Worm (Caenorhabditis elegans) whole organism, mixed stage, embryonic: ENCODE results near the gene W09D6.1.
A peak's percentile ranks its signal among the peaks of the same experiment; 100 is the strongest.

Experiments used
- M03D4.4 ChIP-seq: sonication (generic microtip); optimal IDR thresholded peaks from 2 replicates; lab custom pipeline; 2017; ENCODE audit warnings: mild to moderate bottlenecking, missing genetic modification characterization, missing compliant biosample characterization
- bed-3 ChIP-seq: fragments of 200-800 bp; sonication (Bioruptor generic); optimal IDR thresholded peaks from 3 replicates; lab custom pipeline; 2018; ENCODE audit warnings: mild to moderate bottlenecking, missing genetic modification characterization, moderate library complexity, missing compliant biosample characterization
- blmp-1 ChIP-seq: fragments of 150-350 bp; optimal IDR thresholded peaks from 2 replicates; lab custom pipeline; 2014; ENCODE audit warnings: missing biosample characterization, missing genetic modification characterization
- ceh-39 ChIP-seq: fragments of 150-350 bp; optimal IDR thresholded peaks from 2 replicates; lab custom pipeline; 2014; ENCODE audit warnings: missing biosample characterization, missing genetic modification characterization
- ceh-43 ChIP-seq: fragments of 200-800 bp; sonication (Bioruptor generic); optimal IDR thresholded peaks from 2 replicates; lab custom pipeline; 2018; ENCODE audit warnings: mild to moderate bottlenecking, missing genetic modification characterization, moderate library complexity, missing compliant biosample characterization
- ceh-83 ChIP-seq: fragments of 200-800 bp; sonication (Bioruptor generic); optimal IDR thresholded peaks from 2 replicates; lab custom pipeline; 2018; ENCODE audit warnings: mild to moderate bottlenecking, missing genetic modification characterization, missing compliant biosample characterization
- ces-1 ChIP-seq: fragments of 150-350 bp; optimal IDR thresholded peaks from 2 replicates; lab custom pipeline; 2014; ENCODE audit warnings: missing biosample characterization, missing genetic modification reagents, missing genetic modification characterization
- cnd-1 ChIP-seq: fragments of 200-800 bp; sonication (Bioruptor generic); optimal IDR thresholded peaks from 2 replicates; lab custom pipeline; 2018; ENCODE audit warnings: mild to moderate bottlenecking, missing genetic modification characterization, missing compliant biosample characterization
- drap-1 ChIP-seq: fragments of 200-800 bp; sonication (Bioruptor generic); optimal IDR thresholded peaks from 3 replicates; lab custom pipeline; 2018; ENCODE audit warnings: mild to moderate bottlenecking, missing genetic modification characterization, missing compliant biosample characterization
- elt-1 ChIP-seq: sonication (generic microtip); optimal IDR thresholded peaks from 2 replicates; lab custom pipeline; 2017; ENCODE audit warnings: missing genetic modification characterization, mild to moderate bottlenecking, missing compliant biosample characterization, antibody characterized with exemption, moderate library complexity, borderline replicate concordance; ENCODE audit not compliant: insufficient read depth
- elt-3 ChIP-seq: fragments of 150-350 bp; optimal IDR thresholded peaks from 2 replicates; lab custom pipeline; 2014; ENCODE audit warnings: missing biosample characterization, missing genetic modification characterization
- flh-1 ChIP-seq: fragments of 200-800 bp; sonication (Bioruptor generic); optimal IDR thresholded peaks from 2 replicates; lab custom pipeline; 2018; ENCODE audit warnings: mild to moderate bottlenecking, missing genetic modification characterization, moderate library complexity, missing compliant biosample characterization
- ham-2 ChIP-seq: fragments of 200-800 bp; sonication (Bioruptor generic); optimal IDR thresholded peaks from 2 replicates; lab custom pipeline; 2018; ENCODE audit warnings: mild to moderate bottlenecking, missing genetic modification characterization, missing compliant biosample characterization
- hlh-1 ChIP-seq: fragments of 150-350 bp; optimal IDR thresholded peaks from 2 replicates; lab custom pipeline; 2014; ENCODE audit warnings: missing biosample characterization, missing genetic modification reagents, missing genetic modification characterization
- lin-13 ChIP-seq: fragments of 150-350 bp; optimal IDR thresholded peaks from 2 replicates; lab custom pipeline; 2014; ENCODE audit warnings: missing biosample characterization, missing genetic modification characterization
- lin-32 ChIP-seq: fragments of 200-800 bp; sonication (Bioruptor generic); optimal IDR thresholded peaks from 2 replicates; lab custom pipeline; 2018; ENCODE audit warnings: mild to moderate bottlenecking, missing genetic modification characterization, missing compliant biosample characterization
- lsy-2 ChIP-seq: fragments of 150-350 bp; optimal IDR thresholded peaks from 2 replicates; lab custom pipeline; 2014; ENCODE audit warnings: missing biosample characterization, missing genetic modification characterization
- mab-5 ChIP-seq: fragments of 150-350 bp; optimal IDR thresholded peaks from 2 replicates; lab custom pipeline; 2014; ENCODE audit warnings: missing biosample characterization, missing genetic modification characterization
- mep-1 ChIP-seq: fragments of 150-350 bp; optimal IDR thresholded peaks from 2 replicates; lab custom pipeline; 2017; ENCODE audit warnings: missing biosample characterization, missing genetic modification reagents, missing genetic modification characterization, inconsistent platforms
- mls-2 ChIP-seq: sonication (generic microtip); optimal IDR thresholded peaks from 2 replicates; lab custom pipeline; 2016; ENCODE audit warnings: mild to moderate bottlenecking, missing genetic modification characterization, moderate library complexity, missing compliant biosample characterization
- nhr-12 ChIP-seq: fragments of 150-350 bp; optimal IDR thresholded peaks from 2 replicates; lab custom pipeline; 2014; ENCODE audit warnings: missing biosample characterization, missing genetic modification characterization
- nhr-2 ChIP-seq: fragments of 150-350 bp; optimal IDR thresholded peaks from 2 replicates; lab custom pipeline; 2014; ENCODE audit warnings: missing biosample characterization, missing genetic modification characterization
- nhr-237 ChIP-seq: fragments of 150-350 bp; optimal IDR thresholded peaks from 2 replicates; lab custom pipeline; 2014; ENCODE audit warnings: missing biosample characterization, missing genetic modification characterization
- nhr-28 ChIP-seq: fragments of 150-350 bp; optimal IDR thresholded peaks from 2 replicates; lab custom pipeline; 2014; ENCODE audit warnings: missing biosample characterization, missing genetic modification characterization
- nhr-76 ChIP-seq: sonication (generic microtip); optimal IDR thresholded peaks from 2 replicates; lab custom pipeline; 2017; ENCODE audit warnings: missing biosample characterization, missing genetic modification characterization
- pha-4 ChIP-seq: fragments of 150-350 bp; optimal IDR thresholded peaks from 2 replicates; lab custom pipeline; 2018; ENCODE audit warnings: missing biosample characterization, missing genetic modification reagents, missing genetic modification characterization
- sem-2 ChIP-seq: fragments of 200-800 bp; sonication (Bioruptor generic); optimal IDR thresholded peaks from 2 replicates; lab custom pipeline; 2018; ENCODE audit warnings: mild to moderate bottlenecking, missing genetic modification characterization, missing compliant biosample characterization
- snpc-4 ChIP-seq: fragments of 150-350 bp; optimal IDR thresholded peaks from 2 replicates; lab custom pipeline; 2014; ENCODE audit warnings: missing biosample characterization, missing genetic modification characterization
- sptf-1 ChIP-seq: sonication (generic microtip); optimal IDR thresholded peaks from 2 replicates; lab custom pipeline; 2017; ENCODE audit warnings: mild to moderate bottlenecking, missing genetic modification characterization, moderate library complexity, missing compliant biosample characterization
- tbx-8 ChIP-seq: fragments of 200-800 bp; sonication (Bioruptor generic); optimal IDR thresholded peaks from 2 replicates; lab custom pipeline; 2018; ENCODE audit warnings: mild to moderate bottlenecking, missing genetic modification characterization, moderate library complexity, missing compliant biosample characterization
- unc-120 ChIP-seq: sonication (generic microtip); optimal IDR thresholded peaks from 2 replicates; lab custom pipeline; 2017; ENCODE audit warnings: missing genetic modification characterization, missing compliant biosample characterization; ENCODE audit not compliant: poor library complexity, severe bottlenecking
- unc-39 ChIP-seq: fragments of 150-350 bp; optimal IDR thresholded peaks from 2 replicates; lab custom pipeline; 2014; ENCODE audit warnings: missing biosample characterization, missing genetic modification characterization
- unc-62 ChIP-seq: fragments of 150-350 bp; optimal IDR thresholded peaks from 2 replicates; lab custom pipeline; 2014; ENCODE audit warnings: missing biosample characterization, missing genetic modification reagents, missing genetic modification characterization
- zip-8 ChIP-seq: fragments of 150-350 bp; optimal IDR thresholded peaks from 2 replicates; lab custom pipeline; 2014; ENCODE audit warnings: missing biosample characterization, missing genetic modification characterization
- ztf-11 ChIP-seq: fragments of 150-350 bp; optimal IDR thresholded peaks from 2 replicates; lab custom pipeline; 2014; ENCODE audit warnings: missing biosample characterization, missing genetic modification characterization

The W09D6.1 gene

ce11 chrIII:11090112-11090648 lies 21.5 kb downstream of the W09D6.1 start:
- TF ChIP-seq lin-13 (tag; lab: Kevin White, UChicago) (peak; percentile 37), nhr-2 (tag; lab: Kevin White, UChicago) (peak; percentile 49), zip-8 (tag; lab: Kevin White, UChicago) (peak; percentile 65), cnd-1 (tag; lab: Kevin White, UChicago) (no peak), flh-1 (GFP tag; lab: Kevin White, UChicago) (no peak), ceh-43 (GFP tag; lab: Kevin White, UChicago) (no peak), mep-1 (tag; lab: Kevin White, UChicago) (no peak), mls-2 (tag; lab: Kevin White, UChicago) (no peak)

ce11 chrIII:11090870-11091386 lies 22.3 kb downstream of the W09D6.1 start:
- no peak for TF ChIP-seq lsy-2 (tag; lab: Kevin White, UChicago)
- TF ChIP-seq ceh-43 (GFP tag; lab: Kevin White, UChicago), result no peak
- no peak for TF ChIP-seq sptf-1 (tag; lab: Kevin White, UChicago)
- TF ChIP-seq flh-1 (GFP tag; lab: Kevin White, UChicago), result no peak
- TF ChIP-seq mep-1 (tag; lab: Kevin White, UChicago), result no peak
- TF ChIP-seq snpc-4 (tag; lab: Kevin White, UChicago), result no peak
- no peak for TF ChIP-seq elt-3 (tag; lab: Kevin White, UChicago)
- TF ChIP-seq nhr-76 (tag; lab: Kevin White, UChicago), result no peak
- no peak for TF ChIP-seq mab-5 (tag; lab: Kevin White, UChicago)
- TF ChIP-seq pha-4, result no peak
- TF ChIP-seq drap-1 (GFP tag; lab: Kevin White, UChicago), result no peak
- TF ChIP-seq nhr-2 (tag; lab: Kevin White, UChicago), result no peak
- no peak for TF ChIP-seq elt-1 (tag; lab: Kevin White, UChicago)
- TF ChIP-seq lin-32, result no peak
- no peak for TF ChIP-seq sem-2
- no peak for TF ChIP-seq ceh-83 (GFP tag; lab: Kevin White, UChicago)
- TF ChIP-seq cnd-1 (tag; lab: Kevin White, UChicago), result no peak
- TF ChIP-seq hlh-1 (tag; lab: Kevin White, UChicago), result no peak

- no peak for TF ChIP-seq zip-8 (tag; lab: Kevin White, UChicago)
- peak; percentile 78 for TF ChIP-seq sptf-1 (tag; lab: Kevin White, UChicago)
- TF ChIP-seq ceh-83 (GFP tag; lab: Kevin White, UChicago), result no peak
- TF ChIP-seq lin-32, result peak; percentile 67
- TF ChIP-seq ceh-43 (GFP tag; lab: Kevin White, UChicago), result no peak
- no peak for TF ChIP-seq mep-1 (tag; lab: Kevin White, UChicago)
- TF ChIP-seq pha-4, result no peak
- no peak for TF ChIP-seq tbx-8
- no peak for TF ChIP-seq elt-3 (tag; lab: Kevin White, UChicago)
- no peak for TF ChIP-seq nhr-12 (tag; lab: Kevin White, UChicago)
- no peak for TF ChIP-seq unc-62 (GFP tag; lab: Kevin White, UChicago)
- TF ChIP-seq unc-120 (tag; lab: Kevin White, UChicago), result no peak
- TF ChIP-seq M03D4.4 (tag; lab: Kevin White, UChicago), result peak; percentile 6
- no peak for TF ChIP-seq hlh-1 (tag; lab: Kevin White, UChicago)
- TF ChIP-seq lin-13 (tag; lab: Kevin White, UChicago), result no peak
- no peak for TF ChIP-seq nhr-237
- no peak for TF ChIP-seq ces-1 (GFP tag; lab: Kevin White, UChicago)
- TF ChIP-seq mab-5 (tag; lab: Kevin White, UChicago), result no peak
- no peak for TF ChIP-seq ceh-39 (tag; lab: Kevin White, UChicago)
- TF ChIP-seq unc-39, result no peak
- TF ChIP-seq mls-2 (tag; lab: Kevin White, UChicago), result no peak
- TF ChIP-seq nhr-2 (tag; lab: Kevin White, UChicago), result no peak
- no peak for TF ChIP-seq blmp-1 (tag; lab: Kevin White, UChicago)
- peak; percentile 43 for TF ChIP-seq cnd-1 (tag; lab: Kevin White, UChicago)
- TF ChIP-seq nhr-76 (tag; lab: Kevin White, UChicago), result no peak
- TF ChIP-seq ham-2, result no peak
- TF ChIP-seq snpc-4 (tag; lab: Kevin White, UChicago), result no peak
- TF ChIP-seq bed-3 (GFP tag; lab: Kevin White, UChicago), result peak; percentile 34
- no peak for TF ChIP-seq elt-1 (tag; lab: Kevin White, UChicago)
- TF ChIP-seq ztf-11 (tag; lab: Kevin White, UChicago), result no peak
- TF ChIP-seq nhr-28, result no peak
- TF ChIP-seq drap-1 (GFP tag; lab: Kevin White, UChicago), result no peak
- TF ChIP-seq flh-1 (GFP tag; lab: Kevin White, UChicago), result no peak
- no peak for TF ChIP-seq sem-2
- no peak for TF ChIP-seq lsy-2 (tag; lab: Kevin White, UChicago)
Observed at ce11 chrIII:11091651-11092278, 23.1 kb downstream of the W09D6.1 start.
